Worm (Caenorhabditis elegans): ENCODE measurements around the gene T04F8.3.

ce11 chrX:11640463-11640995 is 17.9 kb upstream of the T04F8.3 start:
- TF ChIP-seq hlh-26 (GFP tag; conservative IDR thresholded peaks at IDR 0.05) (no peak), C17E4.6 (GFP tag; IDR thresholded peaks at IDR 0.05) (no peak), snpc-1.3 (tag; optimal IDR thresholded peaks at IDR 0.05; ENCODE audit: insufficient read depth) (no peak), T07F8.4 (tag; optimal IDR thresholded peaks at IDR 0.05) (no peak), attf-3 (GFP tag; conservative IDR thresholded peaks at IDR 0.05) (no peak), athp-1 (tag; optimal IDR thresholded peaks at IDR 0.05) (no peak), unc-62 (GFP tag; optimal IDR thresholded peaks at IDR 0.05) (no peak), mxl-1 (tag; optimal IDR thresholded peaks at IDR 0.05) (no peak), nhr-27 (tag; optimal IDR thresholded peaks at IDR 0.05) (no peak), nhr-120 (GFP tag; IDR thresholded peaks at IDR 0.05) (no peak), K12H6.12 (tag; optimal IDR thresholded peaks at IDR 0.05) (no peak), pha-4 (tag; optimal IDR thresholded peaks at IDR 0.05) (no peak)
